Fruit fly (Drosophila melanogaster) whole organism, embryonic: ENCODE measurements around the gene CG33796.

Experiments
- Adf1 ChIP-seq: fragments of 200-800 bp; sonication (Bioruptor generic); IDR thresholded peaks from 2 replicates; pipeline ENCODE4 v1.3.6; 2022; ENCODE audit warnings: missing biosample characterization, missing genetic modification characterization
- Asciz ChIP-seq: fragments of 200-800 bp; sonication (Bioruptor generic); optimal IDR thresholded peaks from 2 replicates; lab custom pipeline; 2017; ENCODE audit warnings: missing biosample characterization, mild to moderate bottlenecking, missing genetic modification characterization, missing genetic modification reagents
- Atf3 ChIP-seq: fragments of 200-800 bp; sonication (Bioruptor generic); optimal IDR thresholded peaks from 3 replicates; lab custom pipeline; 2016; ENCODE audit warnings: missing biosample characterization, missing genetic modification characterization
- B-H2 ChIP-seq: fragments of 200-800 bp; sonication (Bioruptor generic); optimal IDR thresholded peaks from 2 replicates; lab custom pipeline; 2018; ENCODE audit warnings: missing biosample characterization, mild to moderate bottlenecking, missing genetic modification characterization
- CG10462 ChIP-seq: fragments of 200-800 bp; sonication (Bioruptor generic); optimal IDR thresholded peaks from 2 replicates; lab custom pipeline; 2016; ENCODE audit warnings: missing biosample characterization, missing genetic modification characterization
- CG11696 ChIP-seq: fragments of 200-800 bp; sonication (Bioruptor generic); IDR thresholded peaks from 2 replicates; pipeline ENCODE4 v1.3.6; 2022; ENCODE audit warnings: missing biosample characterization, missing genetic modification characterization
- CG1529 ChIP-seq: fragments of 200-800 bp; sonication (Bioruptor generic); optimal IDR thresholded peaks from 3 replicates; lab custom pipeline; 2018; ENCODE audit warnings: missing biosample characterization, missing genetic modification characterization
- CG17186 ChIP-seq: fragments of 200-800 bp; sonication (Bioruptor generic); optimal IDR thresholded peaks from 3 replicates; lab custom pipeline; 2017; ENCODE audit warnings: missing biosample characterization, missing genetic modification reagents, missing genetic modification characterization
- CG3065 ChIP-seq: fragments of 200-800 bp; sonication (Bioruptor generic); optimal IDR thresholded peaks from 2 replicates; lab custom pipeline; 2016; ENCODE audit warnings: missing biosample characterization, missing genetic modification characterization
- CG3407 ChIP-seq: fragments of 200-800 bp; sonication (Bioruptor generic); optimal IDR thresholded peaks from 2 replicates; lab custom pipeline; 2018; ENCODE audit warnings: missing biosample characterization, mild to moderate bottlenecking, missing genetic modification characterization
- CG4707 ChIP-seq: fragments of 200-800 bp; sonication (Bioruptor generic); optimal IDR thresholded peaks from 2 replicates; lab custom pipeline; 2018; ENCODE audit warnings: missing biosample characterization, mild to moderate bottlenecking, missing genetic modification characterization, moderate library complexity
- CG7357 ChIP-seq: fragments of 200-800 bp; sonication (Bioruptor generic); IDR thresholded peaks from 3 replicates; pipeline ENCODE4 v1.3.6; 2022; ENCODE audit warnings: missing biosample characterization, missing genetic modification characterization
- CG8924 ChIP-seq: fragments of 200-800 bp; optimal IDR thresholded peaks from 3 replicates; lab custom pipeline; 2019; ENCODE audit warnings: missing biosample characterization, mild to moderate bottlenecking, missing genetic modification characterization, moderate library complexity
- Camta ChIP-seq: fragments of 200-800 bp; sonication (Bioruptor generic); optimal IDR thresholded peaks from 2 replicates; lab custom pipeline; 2016; ENCODE audit warnings: missing biosample characterization, missing genetic modification characterization
- CoRest ChIP-seq: fragments of 200-800 bp; sonication (Bioruptor generic); optimal IDR thresholded peaks from 3 replicates; lab custom pipeline; 2018; ENCODE audit warnings: missing biosample characterization, mild to moderate bottlenecking, missing genetic modification characterization, moderate library complexity
- Drgx ChIP-seq: fragments of 200-800 bp; sonication (Bioruptor generic); IDR thresholded peaks from 2 replicates; pipeline ENCODE4 v1.3.6; 2022; ENCODE audit warnings: missing biosample characterization, missing genetic modification characterization
- E2f1 ChIP-seq: fragments of 200-800 bp; sonication (Bioruptor generic); IDR thresholded peaks from 2 replicates; pipeline ENCODE4 v1.3.6; 2022; ENCODE audit warnings: missing biosample characterization, missing genetic modification characterization
- Hmx ChIP-seq: fragments of 200-800 bp; sonication (Bioruptor generic); optimal IDR thresholded peaks from 2 replicates; lab custom pipeline; 2016; ENCODE audit warnings: missing biosample characterization, missing genetic modification characterization
- Hr39 ChIP-seq: fragments of >200 bp; optimal IDR thresholded peaks from 2 replicates; lab custom pipeline; 2017
- Nf-YB ChIP-seq: fragments of 200-800 bp; sonication (Bioruptor generic); optimal IDR thresholded peaks from 3 replicates; lab custom pipeline; 2019; ENCODE audit warnings: missing biosample characterization, mild to moderate bottlenecking, missing genetic modification characterization, moderate library complexity
- Nf-YC ChIP-seq: fragments of 200-800 bp; optimal IDR thresholded peaks from 3 replicates; lab custom pipeline; 2019; ENCODE audit warnings: missing biosample characterization, mild to moderate bottlenecking, missing genetic modification characterization, moderate library complexity
- PHDP ChIP-seq: fragments of 200-800 bp; sonication (Bioruptor generic); optimal IDR thresholded peaks from 3 replicates; lab custom pipeline; 2018; ENCODE audit warnings: missing biosample characterization, mild to moderate bottlenecking, missing genetic modification characterization, moderate library complexity
- Vsx1 ChIP-seq: fragments of 200-800 bp; sonication (Bioruptor generic); optimal IDR thresholded peaks from 2 replicates; lab custom pipeline; 2017; ENCODE audit warnings: missing biosample characterization, mild to moderate bottlenecking, missing genetic modification characterization, missing genetic modification reagents
- abd-A ChIP-seq: fragments of 200-800 bp; sonication (Bioruptor generic); optimal IDR thresholded peaks from 3 replicates; lab custom pipeline; 2019; ENCODE audit warnings: missing biosample characterization, mild to moderate bottlenecking, missing genetic modification characterization, moderate library complexity
- ash1 ChIP-seq: fragments of 200-800 bp; sonication (Bioruptor generic); optimal IDR thresholded peaks from 2 replicates; lab custom pipeline; 2018; ENCODE audit warnings: missing biosample characterization, mild to moderate bottlenecking, missing genetic modification characterization
- ato ChIP-seq: fragments of 200-800 bp; sonication (Bioruptor generic); IDR thresholded peaks from 2 replicates; pipeline ENCODE4 v1.3.6; 2022; ENCODE audit warnings: missing biosample characterization, missing genetic modification characterization; ENCODE audit not compliant: partially characterized antibody
- cato ChIP-seq: fragments of 200-800 bp; sonication (Bioruptor generic); optimal IDR thresholded peaks from 2 replicates; lab custom pipeline; 2016; ENCODE audit warnings: missing biosample characterization, missing genetic modification characterization, borderline replicate concordance
- chif ChIP-seq, 2 experiments: fragments of 200-800 bp; sonication (Bioruptor generic); optimal IDR thresholded peaks; 3 replicates each; lab custom pipeline; 2016; ENCODE audit warnings: missing biosample characterization in 2 of 2, missing genetic modification characterization in 2 of 2
- crol ChIP-seq: fragments of 200-800 bp; sonication (Bioruptor generic); IDR thresholded peaks from 2 replicates; pipeline ENCODE4 v1.3.6; 2022; ENCODE audit warnings: missing biosample characterization, missing genetic modification characterization
- fru ChIP-seq: fragments of >200 bp; optimal IDR thresholded peaks from 2 replicates; lab custom pipeline; 2017
- gcm2 ChIP-seq: fragments of 200-800 bp; sonication (Bioruptor generic); optimal IDR thresholded peaks from 2 replicates; lab custom pipeline; 2016; ENCODE audit warnings: missing biosample characterization, missing genetic modification characterization
- gem ChIP-seq: fragments of 200-800 bp; sonication (Bioruptor generic); optimal IDR thresholded peaks from 2 replicates; lab custom pipeline; 2019; ENCODE audit warnings: missing biosample characterization, mild to moderate bottlenecking, missing genetic modification characterization, moderate library complexity
- ham ChIP-seq: fragments of 200-800 bp; sonication (Bioruptor generic); IDR thresholded peaks from 2 replicates; pipeline ENCODE4 v1.3.6; 2022; ENCODE audit warnings: missing biosample characterization, missing genetic modification characterization
- her ChIP-seq: fragments of 200-800 bp; sonication (Bioruptor generic); optimal IDR thresholded peaks from 2 replicates; lab custom pipeline; 2016; ENCODE audit warnings: missing biosample characterization, missing genetic modification characterization
- hth ChIP-seq: fragments of >200 bp; optimal IDR thresholded peaks from 2 replicates; lab custom pipeline; 2017; ENCODE audit warnings: inconsistent platforms
- knrl ChIP-seq: fragments of 200-800 bp; sonication (Bioruptor generic); IDR thresholded peaks from 3 replicates; pipeline ENCODE4 v1.3.6; 2022; ENCODE audit warnings: missing biosample characterization, missing genetic modification characterization; ENCODE audit not compliant: partially characterized antibody
- lola ChIP-seq, 3 experiments: fragments of >200 bp in 2 of 3; fragments of 200-800 bp in 1 of 3; sonication (Bioruptor generic) in 1 of 3; optimal IDR thresholded peaks; 2 replicates each; lab custom pipeline; 2017 to 2019; ENCODE audit warnings: missing biosample characterization in 3 of 3, missing genetic modification characterization in 3 of 3, mild to moderate bottlenecking in 1 of 3, moderate library complexity in 1 of 3
- nerfin-1 ChIP-seq: fragments of 200-800 bp; sonication (Bioruptor generic); optimal IDR thresholded peaks from 3 replicates; lab custom pipeline; 2019; ENCODE audit warnings: missing biosample characterization, mild to moderate bottlenecking, missing genetic modification characterization, moderate library complexity
- nom ChIP-seq: fragments of 200-800 bp; sonication (Bioruptor generic); optimal IDR thresholded peaks from 2 replicates; lab custom pipeline; 2017; ENCODE audit warnings: missing biosample characterization, missing genetic modification characterization, mild to moderate bottlenecking, moderate library complexity, missing genetic modification reagents
- schlank ChIP-seq: fragments of 200-800 bp; sonication (Bioruptor generic); optimal IDR thresholded peaks from 2 replicates; lab custom pipeline; 2018; ENCODE audit warnings: missing biosample characterization, mild to moderate bottlenecking, missing genetic modification characterization
- sens ChIP-seq: fragments of 200-800 bp; sonication (Bioruptor generic); peaks from one replicate; lab custom pipeline; 2016; ENCODE audit warnings: missing biosample characterization, missing genetic modification characterization
- sr ChIP-seq: fragments of 200-800 bp; sonication (Bioruptor generic); IDR thresholded peaks from 3 replicates; pipeline ENCODE4 v1.3.6; 2022; ENCODE audit warnings: missing biosample characterization, missing genetic modification characterization
- tap ChIP-seq: fragments of 200-800 bp; optimal IDR thresholded peaks from 3 replicates; lab custom pipeline; 2019; ENCODE audit warnings: missing biosample characterization, mild to moderate bottlenecking, missing genetic modification characterization, moderate library complexity
- tna ChIP-seq: fragments of 200-800 bp; sonication (Bioruptor generic); IDR thresholded peaks from 2 replicates; pipeline ENCODE4 v1.3.6; 2022; ENCODE audit warnings: missing biosample characterization, missing genetic modification characterization; ENCODE audit not compliant: partially characterized antibody
- trh ChIP-seq: fragments of 200-800 bp; sonication (Bioruptor generic); optimal IDR thresholded peaks from 2 replicates; lab custom pipeline; 2016; ENCODE audit warnings: missing biosample characterization, missing genetic modification characterization
- zfh1 ChIP-seq: fragments of 200-800 bp; sonication (Bioruptor generic); IDR thresholded peaks from 3 replicates; pipeline ENCODE4 v1.3.6; 2022; ENCODE audit warnings: missing biosample characterization, missing genetic modification characterization

CG33796 gene

DNA sequence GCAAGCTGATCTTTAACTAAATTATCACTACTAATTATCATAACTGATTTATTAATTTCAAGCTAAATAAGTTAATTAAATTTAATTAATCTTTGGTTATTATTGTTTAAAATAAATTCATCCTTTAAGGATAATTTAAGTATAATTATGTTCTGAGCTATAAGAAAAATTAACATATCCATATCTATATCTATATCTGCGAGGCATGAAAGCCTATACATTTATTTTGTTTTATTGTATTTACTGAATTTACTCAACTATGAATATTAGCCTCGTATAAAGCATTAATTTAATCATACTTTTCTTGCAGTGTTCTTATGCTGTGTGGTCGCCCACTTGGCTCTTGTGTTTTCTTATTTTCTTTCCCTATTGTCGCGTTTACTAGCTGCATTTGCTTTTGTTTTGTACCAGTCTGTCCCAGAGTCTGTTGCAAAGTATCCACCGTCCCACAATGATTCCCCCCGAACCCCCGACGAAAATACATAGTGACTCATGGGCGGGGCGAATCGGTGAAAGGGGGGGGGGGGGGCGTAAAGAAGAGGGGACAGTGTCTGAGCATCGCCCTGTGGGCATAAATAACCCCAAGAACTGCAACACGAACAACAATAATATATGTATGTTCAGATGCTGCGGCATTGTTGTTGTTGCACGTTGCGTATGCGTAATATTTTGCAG lies 44.8 kb upstream of the CG33796 start:
- TF ChIP-seq nom (GFP tag; lab: Kevin White, UChicago) (peak; percentile 27), Nf-YC (tag; lab: Kevin White, UChicago) (no peak), abd-A (no peak), sr (peak; percentile 48; the same call in 1 of the 3 replicates), CG1529 (GFP tag; lab: Kevin White, UChicago) (no peak), Drgx (GFP tag; lab: Robert Waterston, UW) (peak; percentile 43; the same call in 1 of the 2 replicates), PHDP (tag; lab: Kevin White, UChicago) (no peak), schlank (tag; lab: Kevin White, UChicago) (no peak), Camta (no peak), crol (GFP tag; lab: Robert Waterston, UW) (peak; percentile 51)
- TF ChIP-seq, all 482 proteins: peak for 4

dm6 chr3L:16213201-16213600 lies 43.3 kb upstream of the CG33796 start:
- TF ChIP-seq CG7357 (GFP tag; lab: Robert Waterston, UW) (no peak), ash1 (GFP tag; lab: Kevin White, UChicago) (no peak), fru (no peak), Atf3 (GFP tag; lab: Kevin White, UChicago) (no peak), CG11696 (GFP tag; lab: Robert Waterston, UW) (no peak), her (GFP tag; lab: Kevin White, UChicago) (no peak), CG17186 (GFP tag; lab: Kevin White, UChicago) (no peak), E2f1 (no peak), CG8924 (tag; lab: Kevin White, UChicago) (no peak), Adf1 (GFP tag; lab: Robert Waterston, UW) (no peak), Hr39 (lab: Kevin White, UChicago) (no peak), gcm2 (no peak), hth (lab: Kevin White, UChicago) (no peak), Hmx (GFP tag; lab: Kevin White, UChicago) (no peak), crol (GFP tag; lab: Robert Waterston, UW) (no peak)

DNA sequence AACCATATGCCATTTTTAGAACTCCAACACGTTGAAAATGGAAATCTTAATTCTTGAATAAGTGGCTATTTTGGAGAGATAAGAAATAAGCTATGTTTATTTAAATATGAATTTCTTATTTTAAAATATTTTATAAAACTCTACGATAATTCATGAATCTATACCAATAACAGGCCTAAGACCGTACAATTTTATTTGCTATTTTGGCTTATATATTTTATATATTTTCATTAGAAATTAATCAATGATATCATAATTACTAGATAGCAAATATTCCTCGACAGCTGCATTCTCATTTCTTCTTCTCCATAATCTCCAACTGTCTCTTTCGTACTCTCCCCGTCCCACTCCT lies 42.0 kb upstream of the CG33796 start:
- no peak for TF ChIP-seq CoRest
- no peak for TF ChIP-seq CG10462 (GFP tag; lab: Kevin White, UChicago)
- no peak for TF ChIP-seq chif (GFP tag; optimal IDR thresholded peaks at IDR 0.05; lab: Kevin White, UChicago)
- no peak for TF ChIP-seq zfh1 (GFP tag; lab: Robert Waterston, UW)
- TF ChIP-seq CG4707: no peak
- no peak for TF ChIP-seq Asciz (GFP tag; lab: Kevin White, UChicago)
- no peak for TF ChIP-seq nerfin-1 (tag; lab: Kevin White, UChicago)
- no peak for TF ChIP-seq cato (GFP tag; lab: Kevin White, UChicago)
- no peak for TF ChIP-seq CG1529 (GFP tag; lab: Kevin White, UChicago)
- no peak for TF ChIP-seq tap (tag; lab: Kevin White, UChicago)

DNA sequence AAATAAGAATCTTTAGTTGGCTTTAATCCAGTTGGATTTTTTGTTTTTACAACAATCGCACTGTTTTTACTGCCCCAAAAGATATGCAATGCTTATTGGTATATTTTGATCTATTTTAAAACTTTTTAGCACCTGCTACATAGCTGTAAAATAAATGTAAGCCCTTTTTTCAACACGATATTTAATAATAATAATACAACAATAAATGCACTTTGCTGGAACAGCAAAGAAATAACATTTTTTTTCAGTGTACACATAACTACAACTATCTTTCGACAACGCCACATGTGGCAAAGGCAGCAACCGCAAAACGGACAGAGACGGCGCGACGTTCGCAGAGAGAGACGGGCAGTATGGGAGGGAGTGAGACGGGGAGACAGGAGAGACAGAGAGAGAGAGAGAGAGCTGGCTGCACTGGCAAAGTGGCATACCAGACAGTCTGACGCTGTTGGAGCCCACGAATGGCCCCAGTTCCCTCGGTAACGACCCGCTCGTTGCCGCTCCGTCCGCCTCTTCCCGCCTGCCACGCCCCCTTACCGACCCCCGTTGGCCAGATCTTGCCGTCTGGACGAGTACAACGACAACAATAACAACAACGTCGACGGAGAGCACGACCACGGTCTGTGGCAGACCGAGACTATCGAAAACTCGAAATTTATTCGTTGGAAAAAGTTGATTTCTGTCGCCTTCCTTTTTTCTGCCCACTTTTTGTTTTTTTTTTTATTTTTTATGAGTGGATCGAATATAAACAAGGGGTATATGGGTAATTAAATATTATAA lies 41.4 kb upstream of the CG33796 start:
- no peak for TF ChIP-seq Nf-YB (GFP tag; lab: Kevin White, UChicago)
- no peak for TF ChIP-seq ham (GFP tag; lab: Robert Waterston, UW)
- no peak for TF ChIP-seq tna (GFP tag; lab: Robert Waterston, UW)
- no peak for TF ChIP-seq Vsx1 (GFP tag; lab: Kevin White, UChicago)
- 0 out of 3 replicates have a peak, but pooled peaks have one; percentile 28 for TF ChIP-seq knrl (GFP tag; lab: Robert Waterston, UW)
- TF ChIP-seq trh (GFP tag; lab: Kevin White, UChicago): no peak
- TF ChIP-seq sens (GFP tag; lab: Kevin White, UChicago): peak; percentile 43
- no peak for TF ChIP-seq CG3065 (GFP tag; lab: Kevin White, UChicago)
- TF ChIP-seq B-H2 (GFP tag; lab: Kevin White, UChicago): no peak
- peak; percentile 60 for TF ChIP-seq gem
- TF ChIP-seq lola (GFP tag; optimal IDR thresholded peaks at IDR 0.05; lab: Kevin White, UChicago): no peak
- 0 out of 2 replicates have a peak, but pooled peaks have one; percentile 27 for TF ChIP-seq ato
- TF ChIP-seq CG3407: no peak
